Worm (Caenorhabditis elegans) whole organism, early embryonic: Measurements from ENCODE around the gene rbf-1.

Experiments
- B0310.2 ChIP-seq: sonication (generic microtip); optimal IDR thresholded peaks from 2 replicates; lab custom pipeline; 2016; ENCODE audit warnings: mild to moderate bottlenecking, missing genetic modification characterization, missing compliant biosample characterization
- ama-1 ChIP-seq: fragments of 150-350 bp; optimal IDR thresholded peaks from 2 replicates; lab custom pipeline; 2014
- hmbx-1 ChIP-seq: sonication (generic microtip); optimal IDR thresholded peaks from 2 replicates; lab custom pipeline; 2016; ENCODE audit warnings: mild to moderate bottlenecking, missing genetic modification characterization, missing compliant biosample characterization
- hmg-4 ChIP-seq: fragments of 200-800 bp; sonication (Bioruptor generic); optimal IDR thresholded peaks from 2 replicates; lab custom pipeline; 2018; ENCODE audit warnings: mild to moderate bottlenecking, missing genetic modification characterization, missing compliant biosample characterization
- pes-1 ChIP-seq: fragments of 200-800 bp; sonication (Bioruptor generic); IDR thresholded peaks from 2 replicates; pipeline ENCODE4 v1.3.6; 2022; ENCODE audit warnings: missing genetic modification reagents, missing genetic modification characterization, missing compliant biosample characterization

ce11 chrIII:6677304-6677703 lies 1.7 kb downstream of the rbf-1 start:
- TF ChIP-seq ama-1 (lab: Kevin White, UChicago) = no peak
- no peak for TF ChIP-seq B0310.2 (tag; lab: Kevin White, UChicago)
- no peak for TF ChIP-seq hmg-4
- no peak for TF ChIP-seq hmbx-1
- TF ChIP-seq pes-1 = no peak
